Fruit fly (Drosophila melanogaster): ENCODE measurements around the gene CG33160.
A peak's percentile ranks its signal among the peaks of the same experiment; 100 is the strongest.

Gene CG33160

DNA sequence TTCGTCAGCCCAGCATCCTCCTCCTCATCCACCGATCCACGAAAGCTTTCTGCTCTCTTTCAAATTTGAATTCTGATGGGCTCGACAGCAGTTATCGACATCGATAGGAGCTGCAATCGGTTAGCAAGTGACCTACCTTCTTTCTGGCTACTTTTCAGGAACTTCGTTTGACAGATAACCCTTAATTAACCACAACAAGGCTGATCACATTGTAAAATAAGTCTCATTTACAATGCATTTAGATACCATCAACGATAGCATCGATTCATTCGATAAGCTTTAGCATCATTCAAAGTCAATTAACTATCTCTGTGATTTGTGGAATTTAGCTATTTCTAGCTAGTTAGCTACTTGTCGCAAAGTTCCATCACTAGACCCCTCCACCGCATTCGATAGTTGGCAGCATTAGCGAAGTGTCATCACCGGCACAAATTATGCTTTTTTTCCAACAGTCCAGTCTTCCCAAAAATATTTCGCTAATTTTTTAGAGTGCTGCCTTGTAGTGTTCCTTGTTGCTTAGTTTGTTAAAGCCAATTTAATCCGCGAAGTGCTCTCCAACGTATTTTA is 27.6 kb downstream of the CG33160 start, which contains the start of the genes MnM and Girdin:
MnM (minus strand) TSS at position 51 of the 567 bp plus-strand sequence.
Girdin (plus strand) TSS at position 401 of the 567 bp plus-strand sequence.
- no peak for TF ChIP-seq ovo (GFP tag; optimal IDR thresholded peaks at IDR 0.05)
- peak; percentile 75 for TF ChIP-seq Hr96 (GFP tag; optimal IDR thresholded peaks at IDR 0.05)
- no peak for TF ChIP-seq cic (GFP tag; optimal IDR thresholded peaks at IDR 0.05)
- peak; percentile 31 for TF ChIP-seq tj (GFP tag; optimal IDR thresholded peaks at IDR 0.05)
- peak; percentile 73 for TF ChIP-seq CG1620 (GFP tag; optimal IDR thresholded peaks at IDR 0.05)
- peak; percentile 9 for TF ChIP-seq Clk (GFP tag; optimal IDR thresholded peaks at IDR 0.05)
- peak; percentile 0 for TF ChIP-seq CG12768 (GFP tag; optimal IDR thresholded peaks at IDR 0.05)
- peak; percentile 67 for TF ChIP-seq toe (GFP tag; optimal IDR thresholded peaks at IDR 0.05)
- TF ChIP-seq CG33017 (tag; optimal IDR thresholded peaks at IDR 0.05) = no peak
- peak; percentile 43 for TF ChIP-seq CG7101 (tag; optimal IDR thresholded peaks at IDR 0.05)
- peak; percentile 62 for TF ChIP-seq pad (GFP tag; optimal IDR thresholded peaks at IDR 0.05)
- no peak for TF ChIP-seq cnc (optimal IDR thresholded peaks at IDR 0.05)
- peak; percentile 66 for TF ChIP-seq CG11617 (GFP tag; optimal IDR thresholded peaks at IDR 0.05)
- TF ChIP-seq Mnt (GFP tag; optimal IDR thresholded peaks at IDR 0.05) = peak; percentile 58
- TF ChIP-seq kay (GFP tag; ENCODE audit: borderline replicate concordance) = no peak
- peak; percentile 14 for TF ChIP-seq CG14711 (tag; optimal IDR thresholded peaks at IDR 0.05)
- TF ChIP-seq CG5204 (GFP tag; optimal IDR thresholded peaks at IDR 0.05) = peak; percentile 62
- peak; percentile 39 for TF ChIP-seq CG7045 (GFP tag; optimal IDR thresholded peaks at IDR 0.05)
- TF ChIP-seq bab1 (GFP tag; optimal IDR thresholded peaks at IDR 0.05) = peak; percentile 23
- peak; percentile 54 for TF ChIP-seq Crg-1 (GFP tag; optimal IDR thresholded peaks at IDR 0.05)

- TF ChIP-seq pad (GFP tag; optimal IDR thresholded peaks at IDR 0.05) = no peak
- no peak for TF ChIP-seq Crg-1 (GFP tag; optimal IDR thresholded peaks at IDR 0.05)
- TF ChIP-seq CG33017 (tag; optimal IDR thresholded peaks at IDR 0.05) = no peak
- no peak for TF ChIP-seq cic (GFP tag; optimal IDR thresholded peaks at IDR 0.05)
- TF ChIP-seq Clk (GFP tag; optimal IDR thresholded peaks at IDR 0.05) = no peak
- TF ChIP-seq ovo (GFP tag; optimal IDR thresholded peaks at IDR 0.05) = no peak
- no peak for TF ChIP-seq Mnt (GFP tag; optimal IDR thresholded peaks at IDR 0.05)
- TF ChIP-seq kay (GFP tag; ENCODE audit: borderline replicate concordance) = no peak
- TF ChIP-seq Hr96 (GFP tag; optimal IDR thresholded peaks at IDR 0.05) = no peak
- TF ChIP-seq tj (GFP tag; optimal IDR thresholded peaks at IDR 0.05) = no peak
- no peak for TF ChIP-seq CG11617 (GFP tag; optimal IDR thresholded peaks at IDR 0.05)
- TF ChIP-seq toe (GFP tag; optimal IDR thresholded peaks at IDR 0.05) = no peak
- no peak for TF ChIP-seq CG12768 (GFP tag; optimal IDR thresholded peaks at IDR 0.05)
- no peak for TF ChIP-seq CG5204 (GFP tag; optimal IDR thresholded peaks at IDR 0.05)
- TF ChIP-seq bab1 (GFP tag; optimal IDR thresholded peaks at IDR 0.05) = no peak
Measured at dm6 chr3L:3177872-3178271, 28.3 kb downstream of the CG33160 start.

dm6 chr3L:3172445-3172844 is 33.7 kb downstream of the CG33160 start, which contains the start of gene CG14963:
CG14963 (minus strand) TSS chr3L:3172545.
- TF ChIP-seq CG11617 (GFP tag; optimal IDR thresholded peaks at IDR 0.05) (no peak), CG7045 (GFP tag; optimal IDR thresholded peaks at IDR 0.05) (no peak), CG14711 (tag; optimal IDR thresholded peaks at IDR 0.05) (no peak), Clk (GFP tag; optimal IDR thresholded peaks at IDR 0.05) (no peak), Mnt (GFP tag; optimal IDR thresholded peaks at IDR 0.05) (no peak), pad (GFP tag; optimal IDR thresholded peaks at IDR 0.05) (no peak), cnc (optimal IDR thresholded peaks at IDR 0.05) (no peak), bab1 (GFP tag; optimal IDR thresholded peaks at IDR 0.05) (no peak), Crg-1 (GFP tag; optimal IDR thresholded peaks at IDR 0.05) (no peak), CG1620 (GFP tag; optimal IDR thresholded peaks at IDR 0.05) (no peak), CG5204 (GFP tag; optimal IDR thresholded peaks at IDR 0.05) (no peak), tj (GFP tag; optimal IDR thresholded peaks at IDR 0.05) (no peak), CG7101 (tag; optimal IDR thresholded peaks at IDR 0.05) (no peak), kay (GFP tag; ENCODE audit: borderline replicate concordance) (no peak), cic (GFP tag; optimal IDR thresholded peaks at IDR 0.05) (no peak), CG33017 (tag; optimal IDR thresholded peaks at IDR 0.05) (no peak), ovo (GFP tag; optimal IDR thresholded peaks at IDR 0.05) (no peak), toe (GFP tag; optimal IDR thresholded peaks at IDR 0.05) (no peak), Hr96 (GFP tag; optimal IDR thresholded peaks at IDR 0.05) (no peak), CG12768 (GFP tag; optimal IDR thresholded peaks at IDR 0.05) (no peak)

- TF ChIP-seq kay (GFP tag; ENCODE audit: borderline replicate concordance) (no peak), CG11617 (GFP tag; optimal IDR thresholded peaks at IDR 0.05) (no peak), tj (GFP tag; optimal IDR thresholded peaks at IDR 0.05) (no peak), cnc (optimal IDR thresholded peaks at IDR 0.05) (no peak), CG33017 (tag; optimal IDR thresholded peaks at IDR 0.05) (no peak), CG1620 (GFP tag; optimal IDR thresholded peaks at IDR 0.05) (no peak), Mnt (GFP tag; optimal IDR thresholded peaks at IDR 0.05) (peak; percentile 28), CG7101 (tag; optimal IDR thresholded peaks at IDR 0.05) (no peak)
Measured at dm6 chr3L:3169107-3169506, 37.1 kb downstream of the CG33160 start, which contains the start of the genes CG32278 and CG32281. CG32278 (plus strand) TSS chr3L:3169286. CG32281 (plus strand) TSS chr3L:3169375.

dm6 chr3L:3166200-3166695 is 39.9 kb downstream of the CG33160 start, which contains the start of gene Asciz:
Asciz (minus strand) TSS chr3L:3166250.
- TF ChIP-seq CG12768 (GFP tag; optimal IDR thresholded peaks at IDR 0.05) (peak; percentile 14), cic (GFP tag; optimal IDR thresholded peaks at IDR 0.05) (no peak)

dm6 chr3L:3165399-3165798 is 40.8 kb downstream of the CG33160 start:
- TF ChIP-seq kay (GFP tag; ENCODE audit: borderline replicate concordance) = no peak
- TF ChIP-seq CG11617 (GFP tag; optimal IDR thresholded peaks at IDR 0.05) = peak; percentile 1

All from whole organism, adult.